Fruit fly (Drosophila melanogaster) whole organism, embryonic: ENCODE results near the gene nAChRalpha6.
A peak's percentile ranks its signal among the peaks of the same experiment; 100 is the strongest.

Source experiments
- B-H1 ChIP-seq: fragments of 200-800 bp; sonication (Bioruptor generic); IDR thresholded peaks from 3 replicates; pipeline ENCODE4 v1.3.6; 2022; ENCODE audit warnings: missing biosample characterization, missing genetic modification characterization
- BEAF-32 ChIP-seq: fragments of 200-800 bp; sonication (Bioruptor generic); optimal IDR thresholded peaks from 3 replicates; lab custom pipeline; 2017; ENCODE audit warnings: missing biosample characterization, missing genetic modification characterization, mild to moderate bottlenecking, moderate library complexity, missing genetic modification reagents
- CG10565 ChIP-seq: fragments of 200-800 bp; sonication (Bioruptor generic); optimal IDR thresholded peaks from 3 replicates; lab custom pipeline; 2016; ENCODE audit warnings: missing biosample characterization, mild to moderate bottlenecking, missing genetic modification characterization
- CG10654 ChIP-seq: fragments of 200-800 bp; sonication (Bioruptor generic); optimal IDR thresholded peaks from 2 replicates; lab custom pipeline; 2016; ENCODE audit warnings: missing biosample characterization, missing genetic modification characterization
- CG10959 ChIP-seq: fragments of 200-800 bp; sonication (Bioruptor generic); IDR thresholded peaks from 2 replicates; pipeline ENCODE4 v1.3.6; 2022; ENCODE audit warnings: missing biosample characterization, missing genetic modification characterization
- CG11560 ChIP-seq: fragments of 200-800 bp; sonication (Bioruptor generic); IDR thresholded peaks from 3 replicates; pipeline ENCODE4 v1.3.6; 2022; ENCODE audit warnings: missing biosample characterization, missing genetic modification characterization
- CG11696 ChIP-seq: fragments of 200-800 bp; sonication (Bioruptor generic); IDR thresholded peaks from 2 replicates; pipeline ENCODE4 v1.3.6; 2022; ENCODE audit warnings: missing biosample characterization, missing genetic modification characterization
- CG12236 ChIP-seq: fragments of 200-800 bp; sonication (Bioruptor generic); optimal IDR thresholded peaks from 2 replicates; lab custom pipeline; 2016; ENCODE audit warnings: missing biosample characterization, missing genetic modification characterization
- CG12391 ChIP-seq: fragments of 200-800 bp; sonication (Bioruptor generic); optimal IDR thresholded peaks from 3 replicates; lab custom pipeline; 2018; ENCODE audit warnings: missing biosample characterization, mild to moderate bottlenecking, missing genetic modification characterization, moderate library complexity
- CG12744 ChIP-seq: fragments of 200-800 bp; sonication (Bioruptor generic); optimal IDR thresholded peaks from 2 replicates; lab custom pipeline; 2016; ENCODE audit warnings: missing biosample characterization, missing genetic modification characterization
- CG1602 ChIP-seq: fragments of 200-800 bp; sonication (Bioruptor generic); optimal IDR thresholded peaks from 3 replicates; lab custom pipeline; 2016; ENCODE audit warnings: missing biosample characterization, missing genetic modification characterization
- CG16813 ChIP-seq: fragments of 200-800 bp; sonication (Bioruptor generic); IDR thresholded peaks from 3 replicates; pipeline ENCODE4 v1.3.6; 2022; ENCODE audit warnings: missing biosample characterization, missing genetic modification characterization; ENCODE audit not compliant: partially characterized antibody
- CG17359 ChIP-seq: fragments of 200-800 bp; sonication (Bioruptor generic); optimal IDR thresholded peaks from 3 replicates; lab custom pipeline; 2018; ENCODE audit warnings: missing biosample characterization, mild to moderate bottlenecking, missing genetic modification characterization, moderate library complexity
- CG17385 ChIP-seq: fragments of 200-800 bp; sonication (Bioruptor generic); optimal IDR thresholded peaks from 3 replicates; lab custom pipeline; 2018; ENCODE audit warnings: missing biosample characterization, mild to moderate bottlenecking, missing genetic modification characterization
- CG1792 ChIP-seq: fragments of 200-800 bp; sonication (Bioruptor generic); optimal IDR thresholded peaks from 2 replicates; lab custom pipeline; 2016; ENCODE audit warnings: missing biosample characterization, missing genetic modification characterization
- CG18476 ChIP-seq: fragments of 200-800 bp; sonication (Bioruptor generic); optimal IDR thresholded peaks from 2 replicates; lab custom pipeline; 2016; ENCODE audit warnings: missing biosample characterization, mild to moderate bottlenecking, missing genetic modification characterization
- CG2120 ChIP-seq: fragments of 200-800 bp; sonication (Bioruptor generic); optimal IDR thresholded peaks from 3 replicates; lab custom pipeline; 2016; ENCODE audit warnings: missing biosample characterization, missing genetic modification characterization
- CG2875 ChIP-seq: fragments of 200-800 bp; sonication (Bioruptor generic); optimal IDR thresholded peaks from 2 replicates; lab custom pipeline; 2017; ENCODE audit warnings: missing biosample characterization, mild to moderate bottlenecking, missing genetic modification characterization, missing genetic modification reagents
- CG3163 ChIP-seq: fragments of 200-800 bp; sonication (Bioruptor generic); optimal IDR thresholded peaks from 3 replicates; lab custom pipeline; 2016; ENCODE audit warnings: missing biosample characterization, missing genetic modification characterization
- CG3726 ChIP-seq: fragments of 200-800 bp; sonication (Bioruptor generic); IDR thresholded peaks from 3 replicates; pipeline ENCODE4, ENCODE4 v1.3.6; 2022; ENCODE audit warnings: missing biosample characterization, missing genetic modification characterization
- CG4360 ChIP-seq: fragments of 200-800 bp; sonication (Bioruptor generic); IDR thresholded peaks from 2 replicates; pipeline ENCODE4 v1.3.6; 2022; ENCODE audit warnings: missing biosample characterization, missing genetic modification characterization
- CG6272 ChIP-seq: fragments of 200-800 bp; sonication (Bioruptor generic); IDR thresholded peaks from 2 replicates; pipeline ENCODE4 v1.3.6; 2022; ENCODE audit warnings: missing biosample characterization, missing genetic modification characterization
- CG6854 ChIP-seq: fragments of 200-800 bp; sonication (Bioruptor generic); optimal IDR thresholded peaks from 3 replicates; lab custom pipeline; 2017; ENCODE audit warnings: missing biosample characterization, mild to moderate bottlenecking, missing genetic modification characterization
- CG8924 ChIP-seq: fragments of 200-800 bp; optimal IDR thresholded peaks from 3 replicates; lab custom pipeline; 2019; ENCODE audit warnings: missing biosample characterization, mild to moderate bottlenecking, missing genetic modification characterization, moderate library complexity
- Doc3 ChIP-seq: fragments of 200-800 bp; sonication (Bioruptor generic); IDR thresholded peaks from 3 replicates; pipeline ENCODE4 v1.3.6; 2022; ENCODE audit warnings: missing biosample characterization, missing genetic modification characterization; ENCODE audit not compliant: partially characterized antibody
- E2f1 ChIP-seq: fragments of 200-800 bp; sonication (Bioruptor generic); IDR thresholded peaks from 2 replicates; pipeline ENCODE4 v1.3.6; 2022; ENCODE audit warnings: missing biosample characterization, missing genetic modification characterization
- Elba2 ChIP-seq: fragments of 200-800 bp; sonication (Bioruptor generic); optimal IDR thresholded peaks from 3 replicates; lab custom pipeline; 2016; ENCODE audit warnings: missing biosample characterization, missing genetic modification characterization
- NK7.1 ChIP-seq: fragments of 200-800 bp; sonication (Bioruptor generic); optimal IDR thresholded peaks from 3 replicates; lab custom pipeline; 2016; ENCODE audit warnings: missing biosample characterization, missing genetic modification characterization
- Sox100B ChIP-seq: fragments of 200-800 bp; sonication (Bioruptor generic); optimal IDR thresholded peaks from 3 replicates; lab custom pipeline; 2018; ENCODE audit warnings: missing biosample characterization, mild to moderate bottlenecking, missing genetic modification characterization
- Tbp ChIP-seq: fragments of >200 bp; optimal IDR thresholded peaks from 2 replicates; lab custom pipeline; 2018; ENCODE audit warnings: missing biosample characterization, missing genetic modification characterization
- Usf ChIP-seq: fragments of 200-800 bp; sonication (Bioruptor generic); optimal IDR thresholded peaks from 2 replicates; lab custom pipeline; 2017; ENCODE audit warnings: missing genotype, missing biosample characterization, missing genetic modification characterization
- abd-A ChIP-seq: fragments of 200-800 bp; sonication (Bioruptor generic); optimal IDR thresholded peaks from 3 replicates; lab custom pipeline; 2019; ENCODE audit warnings: missing biosample characterization, mild to moderate bottlenecking, missing genetic modification characterization, moderate library complexity
- amos ChIP-seq: fragments of 200-800 bp; sonication (Bioruptor generic); IDR thresholded peaks from 2 replicates; pipeline ENCODE4 v1.3.6; 2022; ENCODE audit warnings: missing biosample characterization, missing genetic modification characterization; ENCODE audit not compliant: partially characterized antibody
- bcd ChIP-seq: fragments of 200-800 bp; sonication (Bioruptor generic); optimal IDR thresholded peaks from 2 replicates; lab custom pipeline; 2017; ENCODE audit warnings: missing biosample characterization, mild to moderate bottlenecking, missing genetic modification characterization
- chinmo ChIP-seq: fragments of 200-800 bp; sonication (Bioruptor generic); IDR thresholded peaks from 4 replicates; pipeline ENCODE4 v1.3.6; 2022; ENCODE audit warnings: missing biosample characterization, missing genetic modification characterization; ENCODE audit not compliant: partially characterized antibody
- dmrt11E ChIP-seq: fragments of 200-800 bp; sonication (Bioruptor generic); optimal IDR thresholded peaks from 3 replicates; lab custom pipeline; 2018; ENCODE audit warnings: missing biosample characterization, mild to moderate bottlenecking, missing genetic modification characterization, moderate library complexity
- fd64A ChIP-seq: fragments of 200-800 bp; sonication (Bioruptor generic); optimal IDR thresholded peaks from 3 replicates; lab custom pipeline; 2018; ENCODE audit warnings: missing biosample characterization, mild to moderate bottlenecking, missing genetic modification characterization
- gsb ChIP-seq: fragments of 200-800 bp; sonication (Bioruptor generic); IDR thresholded peaks from 2 replicates; pipeline ENCODE4 v1.3.6; 2022; ENCODE audit warnings: missing biosample characterization, missing genetic modification characterization
- gt ChIP-seq: fragments of 200-800 bp; sonication (Bioruptor generic); IDR thresholded peaks from 2 replicates; pipeline ENCODE4 v1.3.6; 2022; ENCODE audit warnings: missing biosample characterization, missing genetic modification characterization
- hb ChIP-seq: fragments of 200-800 bp; sonication (Bioruptor generic); IDR thresholded peaks from 3 replicates; pipeline ENCODE4 v1.3.6; 2022; ENCODE audit warnings: missing biosample characterization, missing genetic modification characterization; ENCODE audit not compliant: partially characterized antibody
- hkb ChIP-seq, 2 experiments: fragments of 200-800 bp in 1 of 2; fragments of >200 bp in 1 of 2; sonication (Bioruptor generic) in 1 of 2; IDR thresholded peaks in 1 of 2; optimal IDR thresholded peaks in 1 of 2; 2 replicates each; pipeline versions ENCODE4 v1.3.6 to Lab custom; 2017 to 2022; ENCODE audit warnings: missing biosample characterization in 1 of 2, missing genetic modification characterization in 1 of 2
- ind ChIP-seq: fragments of 200-800 bp; sonication (Bioruptor generic); optimal IDR thresholded peaks from 3 replicates; lab custom pipeline; 2016; ENCODE audit warnings: missing biosample characterization, missing genetic modification characterization
- jumu ChIP-seq: fragments of 200-800 bp; sonication (Bioruptor generic); optimal IDR thresholded peaks from 3 replicates; lab custom pipeline; 2016; ENCODE audit warnings: missing biosample characterization, missing genetic modification characterization
- ken ChIP-seq: fragments of 200-800 bp; sonication (Bioruptor generic); IDR thresholded peaks from 3 replicates; pipeline ENCODE4 v1.3.6; 2022; ENCODE audit warnings: missing biosample characterization, missing genetic modification characterization
- lola ChIP-seq, 3 experiments: fragments of >200 bp in 2 of 3; fragments of 200-800 bp in 1 of 3; sonication (Bioruptor generic) in 1 of 3; optimal IDR thresholded peaks; 2 replicates each; lab custom pipeline; 2017 to 2019; ENCODE audit warnings: missing biosample characterization in 3 of 3, missing genetic modification characterization in 3 of 3, mild to moderate bottlenecking in 1 of 3, moderate library complexity in 1 of 3
- pnt ChIP-seq: fragments of 200-800 bp; sonication (Bioruptor generic); optimal IDR thresholded peaks from 3 replicates; lab custom pipeline; 2016; ENCODE audit warnings: missing biosample characterization, missing genetic modification characterization
- stwl ChIP-seq: fragments of 200-800 bp; sonication (Bioruptor generic); optimal IDR thresholded peaks from 3 replicates; lab custom pipeline; 2018; ENCODE audit warnings: missing biosample characterization, mild to moderate bottlenecking, missing genetic modification characterization, moderate library complexity
- ttk ChIP-seq: fragments of 200-800 bp; sonication (Bioruptor generic); IDR thresholded peaks from 2 replicates; pipeline ENCODE4 v2.1.2; 2022; ENCODE audit warnings: missing biosample characterization, missing genetic modification characterization
- tx ChIP-seq: fragments of 200-800 bp; sonication (Bioruptor generic); optimal IDR thresholded peaks from 2 replicates; lab custom pipeline; 2016; ENCODE audit warnings: missing biosample characterization, missing genetic modification characterization
- wor ChIP-seq: fragments of 200-800 bp; sonication (Bioruptor generic); IDR thresholded peaks from 2 replicates; pipeline ENCODE4 v1.3.6; 2022; ENCODE audit warnings: missing biosample characterization, missing genetic modification characterization

nAChRalpha6 gene

DNA sequence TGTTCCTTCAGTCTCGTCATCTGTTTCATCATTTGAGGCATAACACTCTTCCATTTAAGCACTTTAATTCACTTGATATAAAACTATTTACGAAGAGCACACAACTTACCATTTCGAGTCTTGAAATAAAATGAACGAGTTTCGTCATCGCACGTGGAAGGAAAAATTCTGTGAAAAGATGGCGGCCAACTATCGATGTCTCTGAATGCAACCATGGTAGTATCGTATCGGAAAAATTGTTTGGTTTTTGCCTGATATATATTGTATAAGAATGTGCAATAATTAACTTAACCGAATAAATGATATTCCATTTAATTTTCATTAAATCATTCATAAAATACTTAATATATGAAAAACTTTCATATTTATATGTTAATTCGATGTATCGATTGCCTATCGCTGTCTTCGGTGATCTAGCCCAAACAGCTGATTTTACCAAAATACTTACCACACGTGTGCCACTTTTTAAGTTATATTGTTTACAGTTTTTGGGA is 8.9 kb upstream of the nAChRalpha6 start, which contains the start of gene Bka (continued):
- TF ChIP-seq CG1792 (GFP tag; lab: Kevin White, UChicago) (no peak), gt (GFP tag; lab: Robert Waterston, UW) (no peak), fd64A (GFP tag; lab: Kevin White, UChicago) (peak; percentile 18), tx (GFP tag; lab: Kevin White, UChicago) (no peak), CG8924 (peak; percentile 85), gsb (no peak), jumu (no peak), pnt (GFP tag; lab: Kevin White, UChicago) (no peak), wor (GFP tag; lab: Robert Waterston, UW) (no peak), abd-A (no peak), CG12744 (GFP tag; lab: Kevin White, UChicago) (no peak), Doc3 (GFP tag; lab: Robert Waterston, UW) (peak; percentile 99), CG4360 (GFP tag; lab: Robert Waterston, UW) (no peak), CG6854 (GFP tag; lab: Kevin White, UChicago) (no peak), CG12236 (GFP tag; lab: Kevin White, UChicago) (no peak), ttk (no peak; the same call in 1 of the 2 replicates), CG10654 (no peak), Usf (no peak), ken (no peak), CG3163 (GFP tag; lab: Kevin White, UChicago) (peak; percentile 2), BEAF-32 (peak; percentile 99), CG2120 (GFP tag; lab: Kevin White, UChicago) (no peak), CG12391 (tag; lab: Kevin White, UChicago) (peak; percentile 78), CG1602 (no peak), CG10565 (no peak), bcd (peak; percentile 48), dmrt11E (tag; lab: Kevin White, UChicago) (peak; percentile 58), hkb (optimal IDR thresholded peaks at IDR 0.05; lab: Kevin White, UChicago) (no peak), hkb (GFP tag; IDR thresholded peaks at IDR 0.05; lab: Robert Waterston, UW) (peak; percentile 59), CG17385 (GFP tag; lab: Kevin White, UChicago) (peak; percentile 79), B-H1 (GFP tag; lab: Robert Waterston, UW) (no peak), E2f1 (GFP tag; lab: Robert Waterston, UW) (no peak), NK7.1 (no peak), CG11696 (GFP tag; lab: Robert Waterston, UW) (no peak), amos (GFP tag; lab: Robert Waterston, UW) (peak; percentile 95), CG6272 (GFP tag; lab: Robert Waterston, UW) (no peak; the same call in 1 of the 2 replicates), ind (GFP tag; lab: Kevin White, UChicago) (no peak), CG2875 (GFP tag; lab: Kevin White, UChicago) (peak; percentile 8), Sox100B (GFP tag; lab: Kevin White, UChicago) (peak; percentile 69), chinmo (peak; percentile 96; the same call in 3 of the 4 replicates), CG10959 (GFP tag; lab: Robert Waterston, UW) (no peak), Tbp (no peak), CG11560 (no peak), CG18476 (peak; percentile 20), CG3726 (no peak), lola (GFP tag; optimal IDR thresholded peaks at IDR 0.05; lab: Kevin White, UChicago) (peak in 1 of 3 experiments; percentile 45), Elba2 (no peak), CG16813 (GFP tag; lab: Robert Waterston, UW) (peak; percentile 99), stwl (tag; lab: Kevin White, UChicago) (peak; percentile 71), CG17359 (peak; percentile 37), hb (GFP tag; lab: Robert Waterston, UW) (peak; percentile 95)
